Worm (Caenorhabditis elegans) whole organism, midembryonic: ENCODE data around the gene W06D11.5.
A peak's percentile ranks its signal among the peaks of the same experiment; 100 is the strongest.

Source experiments
- T22C8.4 ChIP-seq: fragments of 200-800 bp; sonication (Bioruptor generic); IDR thresholded peaks from 2 replicates; pipeline ENCODE4 v1.3.6; 2022; ENCODE audit warnings: missing genetic modification characterization, missing compliant biosample characterization
- cog-1 ChIP-seq: sonication (generic microtip); optimal IDR thresholded peaks from 2 replicates; lab custom pipeline; 2016; ENCODE audit warnings: missing genetic modification characterization, missing compliant biosample characterization
- flt-1 ChIP-seq: fragments of 200-800 bp; sonication (Bioruptor generic); IDR thresholded peaks from 2 replicates; pipeline ENCODE4 v1.3.6; 2022; ENCODE audit warnings: missing genetic modification characterization, missing compliant biosample characterization
- klf-2 ChIP-seq: fragments of 200-800 bp; sonication (Bioruptor generic); conservative IDR thresholded peaks from 2 replicates; pipeline ENCODE4 v1.3.6; 2022; ENCODE audit warnings: missing genetic modification reagents, missing genetic modification characterization, missing compliant biosample characterization
- med-1 ChIP-seq: sonication (generic microtip); optimal IDR thresholded peaks from 2 replicates; lab custom pipeline; 2017; ENCODE audit warnings: missing genetic modification characterization, mild to moderate bottlenecking, missing compliant biosample characterization, antibody characterized with exemption, missing genetic modification reagents; ENCODE audit not compliant: insufficient read depth
- ref-1 ChIP-seq: fragments of 200-800 bp; sonication (Bioruptor generic); conservative IDR thresholded peaks from 2 replicates; pipeline ENCODE4 v1.3.6; 2022; ENCODE audit warnings: missing genetic modification reagents, missing genetic modification characterization, missing compliant biosample characterization
- tab-1 ChIP-seq: fragments of 200-800 bp; sonication (Bioruptor generic); IDR thresholded peaks from 2 replicates; pipeline ENCODE4 v1.3.6; 2022; ENCODE audit warnings: missing genetic modification characterization, missing compliant biosample characterization
- ztf-23 ChIP-seq: fragments of 200-800 bp; sonication (Bioruptor generic); IDR thresholded peaks from 2 replicates; pipeline ENCODE4 v1.3.6; 2022; ENCODE audit warnings: missing genetic modification reagents, missing genetic modification characterization, missing compliant biosample characterization
- ztf-29 ChIP-seq: fragments of 200-800 bp; sonication (Bioruptor generic); IDR thresholded peaks from 2 replicates; pipeline ENCODE4 v1.3.6; 2022; ENCODE audit warnings: missing genetic modification reagents, missing genetic modification characterization, missing compliant biosample characterization

DNA sequence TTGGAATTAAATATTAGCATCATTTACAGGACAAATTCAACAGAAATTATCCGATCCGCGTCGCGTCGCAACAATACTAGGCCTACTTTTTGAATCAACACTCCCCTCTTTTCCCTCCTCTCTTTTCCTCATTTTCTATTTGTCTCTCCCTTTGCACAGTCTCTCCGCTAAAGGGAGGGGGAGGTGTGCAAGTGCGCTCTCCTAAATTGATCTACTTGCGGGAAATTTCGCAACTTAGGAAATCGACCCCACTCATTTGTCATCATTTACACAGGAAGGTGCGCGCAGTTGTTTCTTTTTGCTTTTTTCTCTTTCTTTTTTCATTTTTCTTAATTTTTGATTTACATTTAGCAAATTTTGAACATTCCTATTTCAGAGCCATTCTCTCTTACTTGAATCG, 17.0 kb upstream of the W06D11.5 start, which contains the start of gene C04B4.2:
- TF ChIP-seq med-1 (GFP tag; lab: Kevin White, UChicago) (no peak), ref-1 (GFP tag; lab: Robert Waterston, UW) (no peak), T22C8.4 (GFP tag; lab: Robert Waterston, UW) (no peak), ztf-29 (GFP tag; lab: Robert Waterston, UW) (no peak), cog-1 (tag; lab: Kevin White, UChicago) (no peak), flt-1 (GFP tag; lab: Robert Waterston, UW) (no peak), klf-2 (GFP tag; lab: Robert Waterston, UW) (0 out of 2 replicates have a peak, but pooled peaks have one; percentile 29), tab-1 (GFP tag; lab: Robert Waterston, UW) (no peak), ztf-23 (no peak)
